Fruit fly (Drosophila melanogaster) whole organism, embryonic: ENCODE measurements around the gene mEFG1.

Experiments
- Antp ChIP-seq: fragments of 200-800 bp; sonication (Bioruptor generic); optimal IDR thresholded peaks from 3 replicates; lab custom pipeline; 2016; ENCODE audit warnings: missing biosample characterization, missing genetic modification characterization
- Bgb ChIP-seq: fragments of 200-800 bp; sonication (Bioruptor generic); IDR thresholded peaks from 2 replicates; pipeline ENCODE4 v1.3.6; 2022; ENCODE audit warnings: missing biosample characterization, missing genetic modification characterization; ENCODE audit not compliant: partially characterized antibody
- CG11456 ChIP-seq: fragments of 200-800 bp; sonication (Bioruptor generic); IDR thresholded peaks from 3 replicates; pipeline ENCODE4 v1.3.6; 2022; ENCODE audit warnings: missing biosample characterization, missing genetic modification characterization
- CG11504 ChIP-seq: fragments of 200-800 bp; sonication (Bioruptor generic); optimal IDR thresholded peaks from 3 replicates; lab custom pipeline; 2019; ENCODE audit warnings: missing biosample characterization, mild to moderate bottlenecking, missing genetic modification characterization, moderate library complexity
- CG12219 ChIP-seq: fragments of 200-800 bp; sonication (Bioruptor generic); optimal IDR thresholded peaks from 3 replicates; lab custom pipeline; 2018; ENCODE audit warnings: missing biosample characterization, mild to moderate bottlenecking, missing genetic modification characterization
- CG13296 ChIP-seq: fragments of 200-800 bp; sonication (Bioruptor generic); optimal IDR thresholded peaks from 3 replicates; lab custom pipeline; 2018; ENCODE audit warnings: missing biosample characterization, mild to moderate bottlenecking, missing genetic modification characterization
- CG14710 ChIP-seq: fragments of 200-800 bp; sonication (Bioruptor generic); optimal IDR thresholded peaks from 3 replicates; lab custom pipeline; 2019; ENCODE audit warnings: missing biosample characterization, mild to moderate bottlenecking, missing genetic modification characterization, moderate library complexity
- CG16813 ChIP-seq: fragments of 200-800 bp; sonication (Bioruptor generic); IDR thresholded peaks from 3 replicates; pipeline ENCODE4 v1.3.6; 2022; ENCODE audit warnings: missing biosample characterization, missing genetic modification characterization; ENCODE audit not compliant: partially characterized antibody
- CG2116 ChIP-seq: fragments of 200-800 bp; sonication (Bioruptor generic); optimal IDR thresholded peaks from 3 replicates; lab custom pipeline; 2018; ENCODE audit warnings: missing biosample characterization, mild to moderate bottlenecking, missing genetic modification characterization
- CG2889 ChIP-seq: fragments of 200-800 bp; sonication (Bioruptor generic); IDR thresholded peaks from 3 replicates; pipeline ENCODE4 v1.3.6; 2022; ENCODE audit warnings: missing biosample characterization, missing genetic modification characterization
- CG32767 ChIP-seq: fragments of 200-800 bp; sonication (Bioruptor generic); IDR thresholded peaks from 2 replicates; pipeline ENCODE4 v1.3.6; 2022; ENCODE audit warnings: missing biosample characterization, missing genetic modification characterization
- CG34376 ChIP-seq: fragments of 200-800 bp; sonication (Bioruptor generic); optimal IDR thresholded peaks from 2 replicates; lab custom pipeline; 2018; ENCODE audit warnings: missing biosample characterization, mild to moderate bottlenecking, missing genetic modification characterization
- CG4854 ChIP-seq: fragments of 200-800 bp; sonication (Bioruptor generic); optimal IDR thresholded peaks from 2 replicates; lab custom pipeline; 2016; ENCODE audit warnings: missing biosample characterization, missing genetic modification characterization, inconsistent platforms
- CG6254 ChIP-seq: fragments of 200-800 bp; sonication (Bioruptor generic); optimal IDR thresholded peaks from 3 replicates; lab custom pipeline; 2017; ENCODE audit warnings: mild to moderate bottlenecking, missing biosample characterization, missing genetic modification reagents, missing genetic modification characterization
- CG6813 ChIP-seq: fragments of 200-800 bp; sonication (Bioruptor generic); optimal IDR thresholded peaks from 2 replicates; lab custom pipeline; 2017; ENCODE audit warnings: missing biosample characterization, missing genetic modification characterization, mild to moderate bottlenecking, moderate library complexity, missing genetic modification reagents
- CG7556 ChIP-seq: fragments of 200-800 bp; sonication (Bioruptor generic); optimal IDR thresholded peaks from 2 replicates; lab custom pipeline; 2017; ENCODE audit warnings: missing biosample characterization, mild to moderate bottlenecking, missing genetic modification characterization
- CG7745 ChIP-seq: fragments of 200-800 bp; sonication (Bioruptor generic); optimal IDR thresholded peaks from 2 replicates; lab custom pipeline; 2018; ENCODE audit warnings: missing biosample characterization, mild to moderate bottlenecking, missing genetic modification characterization, moderate library complexity
- CG7928 ChIP-seq: fragments of 200-800 bp; sonication (Bioruptor generic); optimal IDR thresholded peaks from 2 replicates; lab custom pipeline; 2017; ENCODE audit warnings: missing biosample characterization, mild to moderate bottlenecking, missing genetic modification characterization
- CG7963 ChIP-seq: fragments of 200-800 bp; sonication (Bioruptor generic); IDR thresholded peaks from 3 replicates; pipeline ENCODE4 v1.3.6; 2022; ENCODE audit warnings: missing biosample characterization, missing genetic modification characterization; ENCODE audit not compliant: partially characterized antibody
- CG8944 ChIP-seq: fragments of 200-800 bp; sonication (Bioruptor generic); optimal IDR thresholded peaks from 3 replicates; lab custom pipeline; 2016; ENCODE audit warnings: missing biosample characterization, missing genetic modification characterization
- CG9797 ChIP-seq: fragments of 200-800 bp; sonication (Bioruptor generic); optimal IDR thresholded peaks from 3 replicates; lab custom pipeline; 2018; ENCODE audit warnings: missing biosample characterization, mild to moderate bottlenecking, missing genetic modification characterization
- Fer1 ChIP-seq: fragments of 200-800 bp; sonication (Bioruptor generic); optimal IDR thresholded peaks from 2 replicates; lab custom pipeline; 2017; ENCODE audit warnings: missing biosample characterization, mild to moderate bottlenecking, missing genetic modification characterization
- GATAe ChIP-seq: fragments of 200-800 bp; sonication (Bioruptor generic); conservative IDR thresholded peaks from 2 replicates; pipeline ENCODE4 v1.3.6; 2022; ENCODE audit warnings: missing biosample characterization, missing genetic modification characterization
- HLH54F ChIP-seq: fragments of 200-800 bp; sonication (Bioruptor generic); optimal IDR thresholded peaks from 3 replicates; lab custom pipeline; 2016; ENCODE audit warnings: missing biosample characterization, missing genetic modification characterization
- Hr51 ChIP-seq, 2 experiments: fragments of 200-800 bp; sonication (Bioruptor generic); optimal IDR thresholded peaks; 2 replicates in 1 of 2; 3 replicates in 1 of 2; lab custom pipeline; 2016 to 2018; ENCODE audit warnings: missing biosample characterization in 2 of 2, missing genetic modification characterization in 2 of 2, mild to moderate bottlenecking in 1 of 2, moderate library complexity in 1 of 2
- Oaz ChIP-seq: fragments of 200-800 bp; sonication (Bioruptor generic); IDR thresholded peaks from 2 replicates; pipeline ENCODE4 v1.3.6; 2022; ENCODE audit warnings: missing biosample characterization, missing genetic modification characterization
- Xrp1 ChIP-seq: fragments of 200-800 bp; sonication (Bioruptor generic); IDR thresholded peaks from 2 replicates; pipeline ENCODE4 v1.3.6; 2022; ENCODE audit warnings: missing biosample characterization, missing genetic modification characterization
- al ChIP-seq: fragments of 200-800 bp; sonication (Bioruptor generic); IDR thresholded peaks from 2 replicates; pipeline ENCODE4 v1.3.6; 2022; ENCODE audit warnings: missing biosample characterization, missing genetic modification characterization
- aop ChIP-seq: fragments of 200-800 bp; sonication (Bioruptor generic); IDR thresholded peaks from 2 replicates; pipeline ENCODE4 v1.3.6; 2022; ENCODE audit warnings: missing biosample characterization, missing genetic modification characterization
- bbx ChIP-seq: fragments of 200-800 bp; sonication (Bioruptor generic); IDR thresholded peaks from 2 replicates; pipeline ENCODE4 v1.3.6; 2022; ENCODE audit warnings: missing biosample characterization, missing genetic modification characterization; ENCODE audit not compliant: partially characterized antibody
- cad ChIP-seq: fragments of >200 bp; optimal IDR thresholded peaks from 2 replicates; lab custom pipeline; 2017; ENCODE audit warnings: missing biosample characterization, missing genetic modification characterization
- crol ChIP-seq: fragments of 200-800 bp; sonication (Bioruptor generic); IDR thresholded peaks from 2 replicates; pipeline ENCODE4 v1.3.6; 2022; ENCODE audit warnings: missing biosample characterization, missing genetic modification characterization
- crp ChIP-seq, 2 experiments: fragments of 200-800 bp; sonication (Bioruptor generic); optimal IDR thresholded peaks; 2 replicates in 1 of 2; 3 replicates in 1 of 2; lab custom pipeline; 2017; ENCODE audit warnings: missing biosample characterization in 2 of 2, missing genetic modification characterization in 2 of 2, mild to moderate bottlenecking in 1 of 2, moderate library complexity in 1 of 2
- cwo ChIP-seq: fragments of 200-800 bp; sonication (Bioruptor generic); optimal IDR thresholded peaks from 3 replicates; lab custom pipeline; 2017; ENCODE audit warnings: missing biosample characterization, missing genetic modification characterization, mild to moderate bottlenecking, moderate library complexity, missing genetic modification reagents
- ewg ChIP-seq: fragments of 200-800 bp; sonication (Bioruptor generic); optimal IDR thresholded peaks from 3 replicates; lab custom pipeline; 2017; ENCODE audit warnings: mild to moderate bottlenecking, missing biosample characterization, missing genetic modification reagents, missing genetic modification characterization
- exex ChIP-seq: fragments of 200-800 bp; sonication (Bioruptor generic); optimal IDR thresholded peaks from 4 replicates; lab custom pipeline; 2018; ENCODE audit warnings: missing biosample characterization, mild to moderate bottlenecking, missing genetic modification characterization, moderate library complexity
- ftz-f1 ChIP-seq: fragments of 200-800 bp; sonication (Bioruptor generic); optimal IDR thresholded peaks from 2 replicates; lab custom pipeline; 2016; ENCODE audit warnings: missing biosample characterization, missing genetic modification characterization
- gce ChIP-seq: fragments of 200-800 bp; sonication (Bioruptor generic); IDR thresholded peaks from 3 replicates; pipeline ENCODE4 v1.3.6; 2022; ENCODE audit warnings: missing biosample characterization, missing genetic modification characterization
- grn ChIP-seq: fragments of 200-800 bp; sonication (Bioruptor generic); optimal IDR thresholded peaks from 3 replicates; lab custom pipeline; 2017; ENCODE audit warnings: missing biosample characterization, missing genetic modification characterization
- hb ChIP-seq: fragments of 200-800 bp; sonication (Bioruptor generic); IDR thresholded peaks from 3 replicates; pipeline ENCODE4 v1.3.6; 2022; ENCODE audit warnings: missing biosample characterization, missing genetic modification characterization; ENCODE audit not compliant: partially characterized antibody
- inv ChIP-seq: fragments of 200-800 bp; sonication (Bioruptor generic); IDR thresholded peaks from 2 replicates; pipeline ENCODE4 v1.3.6; 2022; ENCODE audit warnings: missing biosample characterization, missing genetic modification characterization; ENCODE audit not compliant: partially characterized antibody
- lola ChIP-seq, 3 experiments: fragments of >200 bp in 2 of 3; fragments of 200-800 bp in 1 of 3; sonication (Bioruptor generic) in 1 of 3; optimal IDR thresholded peaks; 2 replicates each; lab custom pipeline; 2017 to 2019; ENCODE audit warnings: missing biosample characterization in 3 of 3, missing genetic modification characterization in 3 of 3, mild to moderate bottlenecking in 1 of 3, moderate library complexity in 1 of 3
- odd ChIP-seq: fragments of 200-800 bp; sonication (Bioruptor generic); optimal IDR thresholded peaks from 2 replicates; lab custom pipeline; 2017; ENCODE audit warnings: missing biosample characterization, mild to moderate bottlenecking, missing genetic modification characterization
- sens-2 ChIP-seq: fragments of 200-800 bp; sonication (Bioruptor generic); IDR thresholded peaks from 2 replicates; pipeline ENCODE4 v1.3.6; 2022; ENCODE audit warnings: missing biosample characterization, missing genetic modification characterization
- sisA ChIP-seq: fragments of 200-800 bp; sonication (Bioruptor generic); IDR thresholded peaks from 2 replicates; pipeline ENCODE4 v1.3.6; 2022; ENCODE audit warnings: missing biosample characterization, missing genetic modification characterization
- sqz ChIP-seq: fragments of 200-800 bp; sonication (Bioruptor generic); optimal IDR thresholded peaks from 3 replicates; lab custom pipeline; 2018; ENCODE audit warnings: missing biosample characterization, mild to moderate bottlenecking, missing genetic modification characterization
- tna ChIP-seq: fragments of 200-800 bp; sonication (Bioruptor generic); IDR thresholded peaks from 2 replicates; pipeline ENCODE4 v1.3.6; 2022; ENCODE audit warnings: missing biosample characterization, missing genetic modification characterization; ENCODE audit not compliant: partially characterized antibody
- trem ChIP-seq: fragments of 200-800 bp; optimal IDR thresholded peaks from 3 replicates; lab custom pipeline; 2019; ENCODE audit warnings: missing biosample characterization, mild to moderate bottlenecking, missing genetic modification characterization, moderate library complexity
- vnd ChIP-seq: fragments of 200-800 bp; sonication (Bioruptor generic); IDR thresholded peaks from 3 replicates; pipeline ENCODE4 v1.3.6; 2022; ENCODE audit warnings: missing biosample characterization, missing genetic modification characterization; ENCODE audit not compliant: partially characterized antibody

mEFG1 gene

dm6 chr2L:7258105-7258504, 35.2 kb upstream of the mEFG1 start (continued):
- TF ChIP-seq CG16813 (GFP tag; lab: Robert Waterston, UW) (peak; percentile 41; the same call in 2 of the 3 replicates), CG32767 (GFP tag; lab: Robert Waterston, UW) (no peak), CG4854 (GFP tag; lab: Kevin White, UChicago) (peak; percentile 34), Oaz (GFP tag; lab: Robert Waterston, UW) (peak; percentile 11; the same call in 1 of the 2 replicates), tna (GFP tag; lab: Robert Waterston, UW) (no peak; the same call in 1 of the 2 replicates), hb (GFP tag; lab: Robert Waterston, UW) (no peak), odd (GFP tag; lab: Kevin White, UChicago) (no peak), Hr51 (GFP tag; optimal IDR thresholded peaks at IDR 0.05; lab: Kevin White, UChicago) (peak; percentile 32 to 40), lola (GFP tag; optimal IDR thresholded peaks at IDR 0.05; lab: Kevin White, UChicago) (no peak), Xrp1 (GFP tag; lab: Robert Waterston, UW) (peak; percentile 29; the same call in 1 of the 2 replicates), CG11456 (GFP tag; lab: Robert Waterston, UW) (peak; percentile 88), Fer1 (GFP tag; lab: Kevin White, UChicago) (peak; percentile 32), al (GFP tag; lab: Robert Waterston, UW) (no peak), CG14710 (tag; lab: Kevin White, UChicago) (peak; percentile 38), Bgb (GFP tag; lab: Robert Waterston, UW) (peak; percentile 72), grn (peak; percentile 11), CG6813 (GFP tag; lab: Kevin White, UChicago) (no peak), CG2116 (no peak), CG11504 (tag; lab: Kevin White, UChicago) (peak; percentile 67), gce (GFP tag; lab: Robert Waterston, UW) (no peak), CG9797 (GFP tag; lab: Kevin White, UChicago) (no peak), exex (no peak), trem (tag; lab: Kevin White, UChicago) (peak; percentile 17), inv (no peak), HLH54F (GFP tag; lab: Kevin White, UChicago) (peak; percentile 45), CG6254 (no peak), GATAe (GFP tag; lab: Robert Waterston, UW) (no peak), sens-2 (GFP tag; lab: Robert Waterston, UW) (no peak), sisA (GFP tag; lab: Robert Waterston, UW) (peak; percentile 54), CG12219 (GFP tag; lab: Kevin White, UChicago) (no peak)

dm6 chr2L:7257212-7257611, 34.3 kb upstream of the mEFG1 start, which contains the start of gene CG31909:
Gene CG31909 (plus strand): TSS chr2L:7257512.
- no peak for TF ChIP-seq crol
- no peak for TF ChIP-seq CG2889
- no peak for TF ChIP-seq CG7928
- TF ChIP-seq CG8944 = no peak
- TF ChIP-seq crp (GFP tag; optimal IDR thresholded peaks at IDR 0.05; lab: Kevin White, UChicago) = no peak
- no peak for TF ChIP-seq cwo (GFP tag; lab: Kevin White, UChicago)
- TF ChIP-seq ftz-f1 (GFP tag; lab: Kevin White, UChicago) = no peak
- TF ChIP-seq CG34376 (GFP tag; lab: Kevin White, UChicago) = no peak
- TF ChIP-seq vnd (GFP tag; lab: Robert Waterston, UW) = no peak
- TF ChIP-seq CG7963 (GFP tag; lab: Robert Waterston, UW) = no peak
- TF ChIP-seq sqz = no peak
- no peak for TF ChIP-seq CG13296
- TF ChIP-seq aop (GFP tag; lab: Robert Waterston, UW) = no peak
- TF ChIP-seq CG7745 (tag; lab: Kevin White, UChicago) = no peak
- TF ChIP-seq Antp (GFP tag; lab: Kevin White, UChicago) = no peak
- no peak for TF ChIP-seq CG7556 (GFP tag; lab: Kevin White, UChicago)
- no peak for TF ChIP-seq cad (GFP tag; lab: Kevin White, UChicago)
- no peak for TF ChIP-seq ewg (GFP tag; lab: Kevin White, UChicago)
- TF ChIP-seq bbx (GFP tag; lab: Robert Waterston, UW) = no peak
- no peak for TF ChIP-seq GATAe (GFP tag; lab: Robert Waterston, UW)
